Fruit fly (Drosophila melanogaster) Kc167 (cell line): ENCODE results near the gene CG13676.

Source experiments
- Myc ChIP-seq: fragments of >200 bp; optimal IDR thresholded peaks from 2 replicates; lab custom pipeline; 2017; ENCODE audit warnings: missing external identifiers
- Sin3A ChIP-seq: fragments of >200 bp; optimal IDR thresholded peaks from 2 replicates; lab custom pipeline; 2018; ENCODE audit warnings: missing external identifiers
- h ChIP-seq: fragments of >200 bp; optimal IDR thresholded peaks from 3 replicates; lab custom pipeline; 2018; ENCODE audit warnings: missing external identifiers
- insv ChIP-seq: fragments of >200 bp; optimal IDR thresholded peaks from 3 replicates; lab custom pipeline; 2018; ENCODE audit warnings: missing external identifiers
- psq ChIP-seq: fragments of >200 bp; optimal IDR thresholded peaks from 2 replicates; lab custom pipeline; 2017; ENCODE audit warnings: missing external identifiers
- ttk ChIP-seq: sonication (Bioruptor generic); optimal IDR thresholded peaks from 2 replicates; lab custom pipeline; 2017; ENCODE audit warnings: missing external identifiers

CG13676 gene

dm6 chr3L:8151727-8152199, at the start of gene CG13676:
Gene CG13676, minus strand, starts transcription at chr3L:8151813.
- no peak for TF ChIP-seq ttk (lab: Kevin White, UChicago)
- no peak for TF ChIP-seq Sin3A (lab: Kevin White, UChicago)
- TF ChIP-seq insv (lab: Kevin White, UChicago) = no peak
- TF ChIP-seq psq (lab: Kevin White, UChicago) = no peak
- no peak for TF ChIP-seq Myc
- no peak for TF ChIP-seq h (lab: Kevin White, UChicago)

- TF ChIP-seq Myc (no peak), ttk (lab: Kevin White, UChicago) (no peak), h (lab: Kevin White, UChicago) (no peak), psq (lab: Kevin White, UChicago) (no peak)
Observed at dm6 chr3L:8197779-8198279, 46.2 kb upstream of the CG13676 start, which contains the start of the genes UbcE2M and Dhps. Gene UbcE2M, minus strand, starts transcription at chr3L:8197987. Gene Dhps, plus strand, starts transcription at chr3L:8198207.

- no peak for TF ChIP-seq ttk (lab: Kevin White, UChicago)
- no peak for TF ChIP-seq Myc
- TF ChIP-seq h (lab: Kevin White, UChicago) = no peak
- no peak for TF ChIP-seq psq (lab: Kevin White, UChicago)
- TF ChIP-seq insv (lab: Kevin White, UChicago) = no peak
- TF ChIP-seq Sin3A (lab: Kevin White, UChicago) = no peak
Observed at dm6 chr3L:8193016-8193415, 41.4 kb upstream of the CG13676 start, which contains the start of gene CG7387. Gene CG7387, minus strand, starts transcription at chr3L:8193116.

dm6 chr3L:8191042-8191613, 39.5 kb upstream of the CG13676 start, which contains the start of gene MED24:
Gene MED24, plus strand, starts transcription at chr3L:8191270.
- TF ChIP-seq ttk (lab: Kevin White, UChicago) (no peak), Sin3A (lab: Kevin White, UChicago) (no peak), h (lab: Kevin White, UChicago) (no peak), insv (lab: Kevin White, UChicago) (no peak), psq (lab: Kevin White, UChicago) (no peak)

- TF ChIP-seq Myc = no peak
- TF ChIP-seq Sin3A (lab: Kevin White, UChicago) = no peak
- no peak for TF ChIP-seq psq (lab: Kevin White, UChicago)
- TF ChIP-seq ttk (lab: Kevin White, UChicago) = no peak
- no peak for TF ChIP-seq h (lab: Kevin White, UChicago)
- no peak for TF ChIP-seq insv (lab: Kevin White, UChicago)
Observed at dm6 chr3L:8189234-8189633, 37.6 kb upstream of the CG13676 start.

- TF ChIP-seq ttk (lab: Kevin White, UChicago) (no peak), Myc (no peak), Sin3A (lab: Kevin White, UChicago) (no peak), insv (lab: Kevin White, UChicago) (no peak), psq (lab: Kevin White, UChicago) (no peak), h (lab: Kevin White, UChicago) (no peak)
Observed at dm6 chr3L:8187397-8187811, 35.8 kb upstream of the CG13676 start.

dm6 chr3L:8186627-8187396, 35.2 kb upstream of the CG13676 start, which contains the start of the genes ERR and Atg18a:
Gene ERR, minus strand, starts transcription at chr3L:8186671.
Gene Atg18a, plus strand, starts transcription at chr3L:8186857.
- TF ChIP-seq Sin3A (lab: Kevin White, UChicago) (no peak), h (lab: Kevin White, UChicago) (no peak), Myc (no peak), insv (lab: Kevin White, UChicago) (no peak), ttk (lab: Kevin White, UChicago) (no peak), psq (lab: Kevin White, UChicago) (no peak)

- no peak for TF ChIP-seq ttk (lab: Kevin White, UChicago)
- TF ChIP-seq Myc = no peak
- no peak for TF ChIP-seq psq (lab: Kevin White, UChicago)
Observed at dm6 chr3L:8185263-8186227, 33.9 kb upstream of the CG13676 start.

dm6 chr3L:8180464-8181137, 29.0 kb upstream of the CG13676 start, which contains the start of the genes mthl7 and Uxs:
Gene mthl7, minus strand, starts transcription at chr3L:8180514.
Gene Uxs, plus strand, starts transcription at chr3L:8180923.
- TF ChIP-seq insv (lab: Kevin White, UChicago) (no peak), ttk (lab: Kevin White, UChicago) (no peak), h (lab: Kevin White, UChicago) (no peak), psq (lab: Kevin White, UChicago) (no peak), Sin3A (lab: Kevin White, UChicago) (no peak), Myc (no peak)
